Worm (Caenorhabditis elegans) whole organism, L3 larva: ENCODE results near the gene fbxa-182.

Experiments
- ceh-28 ChIP-seq: fragments of 150-350 bp; optimal IDR thresholded peaks from 2 replicates; lab custom pipeline; 2014; ENCODE audit warnings: missing biosample characterization, missing genetic modification reagents, missing genetic modification characterization
- nhr-12 ChIP-seq: fragments of 150-350 bp; optimal IDR thresholded peaks from 2 replicates; lab custom pipeline; 2014; ENCODE audit warnings: missing biosample characterization, missing genetic modification characterization
- nhr-237 ChIP-seq: fragments of 150-350 bp; optimal IDR thresholded peaks from 2 replicates; lab custom pipeline; 2014; ENCODE audit warnings: missing biosample characterization, missing genetic modification characterization
- pha-4 ChIP-seq: fragments of 150-350 bp; optimal IDR thresholded peaks from 2 replicates; lab custom pipeline; 2014; ENCODE audit warnings: missing biosample characterization, missing genetic modification reagents, missing genetic modification characterization
- unc-39 ChIP-seq: sonication (generic microtip); optimal IDR thresholded peaks from 4 replicates; lab custom pipeline; 2017; ENCODE audit warnings: missing biosample characterization, missing genetic modification characterization

DNA sequence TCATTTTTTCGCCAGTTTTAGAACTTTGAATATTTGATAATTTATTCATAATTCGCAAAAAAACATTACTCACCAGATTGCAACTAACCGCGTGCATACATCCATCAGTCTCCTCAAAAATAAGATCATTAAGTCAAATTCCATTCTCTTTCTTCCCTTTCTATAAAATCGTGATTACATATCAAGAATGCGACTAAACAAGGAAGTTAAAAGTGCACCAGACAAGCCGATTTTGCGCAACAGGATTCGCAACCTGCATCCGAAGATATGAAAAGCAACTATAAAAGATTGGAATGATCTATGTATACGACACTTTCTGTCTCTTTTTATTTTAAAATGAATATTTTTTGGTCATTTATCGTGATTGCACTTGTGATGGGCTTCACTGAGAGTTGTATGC lies 43.6 kb downstream of the fbxa-182 start, which contains the start of gene hpo-25:
- TF ChIP-seq nhr-237 (no peak), pha-4 (tag; lab: Kevin White, UChicago) (no peak), unc-39 (no peak), nhr-12 (no peak), ceh-28 (tag; lab: Kevin White, UChicago) (no peak)
